Fruit fly (Drosophila melanogaster) whole organism, embryonic: Measurements from ENCODE around the gene CG3587.

Experiments
- Bdp1 ChIP-seq: fragments of 200-800 bp; sonication (Bioruptor generic); optimal IDR thresholded peaks from 3 replicates; lab custom pipeline; 2016; ENCODE audit warnings: missing biosample characterization, missing genetic modification characterization
- Blimp-1 ChIP-seq: fragments of 200-800 bp; sonication (Bioruptor generic); optimal IDR thresholded peaks from 3 replicates; lab custom pipeline; 2018; ENCODE audit warnings: missing biosample characterization, missing genetic modification characterization, mild to moderate bottlenecking, moderate library complexity, missing genetic modification reagents
- Bteb2 ChIP-seq: fragments of 200-800 bp; sonication (Bioruptor generic); optimal IDR thresholded peaks from 2 replicates; lab custom pipeline; 2016; ENCODE audit warnings: missing biosample characterization, missing genetic modification characterization
- CG10979 ChIP-seq: fragments of 200-800 bp; sonication (Bioruptor generic); optimal IDR thresholded peaks from 2 replicates; lab custom pipeline; 2018; ENCODE audit warnings: missing biosample characterization, mild to moderate bottlenecking, missing genetic modification characterization, moderate library complexity
- CG1647 ChIP-seq: fragments of 200-800 bp; sonication (Bioruptor generic); optimal IDR thresholded peaks from 3 replicates; lab custom pipeline; 2016; ENCODE audit warnings: missing biosample characterization, missing genetic modification characterization
- CG17359 ChIP-seq: fragments of 200-800 bp; sonication (Bioruptor generic); optimal IDR thresholded peaks from 3 replicates; lab custom pipeline; 2018; ENCODE audit warnings: missing biosample characterization, mild to moderate bottlenecking, missing genetic modification characterization, moderate library complexity
- CG17802 ChIP-seq: fragments of 200-800 bp; sonication (Bioruptor generic); optimal IDR thresholded peaks from 2 replicates; lab custom pipeline; 2018; ENCODE audit warnings: missing biosample characterization, mild to moderate bottlenecking, missing genetic modification characterization, moderate library complexity
- CG30403 ChIP-seq: fragments of 200-800 bp; sonication (Bioruptor generic); optimal IDR thresholded peaks from 3 replicates; lab custom pipeline; 2016; ENCODE audit warnings: missing biosample characterization, missing genetic modification characterization
- CG3065 ChIP-seq: fragments of 200-800 bp; sonication (Bioruptor generic); optimal IDR thresholded peaks from 2 replicates; lab custom pipeline; 2016; ENCODE audit warnings: missing biosample characterization, missing genetic modification characterization
- CG33213 ChIP-seq: fragments of 200-800 bp; sonication (Bioruptor generic); optimal IDR thresholded peaks from 3 replicates; lab custom pipeline; 2016; ENCODE audit warnings: missing biosample characterization, missing genetic modification characterization
- CG4730 ChIP-seq: fragments of 200-800 bp; sonication (Bioruptor generic); IDR thresholded peaks from 2 replicates; pipeline ENCODE4 v1.3.6; 2022; ENCODE audit warnings: missing biosample characterization, missing genetic modification characterization
- CG5953 ChIP-seq: fragments of 200-800 bp; sonication (Bioruptor generic); IDR thresholded peaks from 2 replicates; pipeline ENCODE4 v1.3.6; 2022; ENCODE audit warnings: missing biosample characterization, missing genetic modification characterization
- CG6654 ChIP-seq: fragments of 200-800 bp; sonication (Bioruptor generic); optimal IDR thresholded peaks from 2 replicates; lab custom pipeline; 2017; ENCODE audit warnings: missing biosample characterization, mild to moderate bottlenecking, missing genetic modification characterization
- CG6689 ChIP-seq: fragments of 200-800 bp; sonication (Bioruptor generic); IDR thresholded peaks from 2 replicates; pipeline ENCODE4 v1.3.6; 2022; ENCODE audit warnings: missing biosample characterization, missing genetic modification characterization
- CG6765 ChIP-seq: fragments of 200-800 bp; sonication (Bioruptor generic); optimal IDR thresholded peaks from 3 replicates; lab custom pipeline; 2017; ENCODE audit warnings: missing biosample characterization, mild to moderate bottlenecking, missing genetic modification characterization
- CG7556 ChIP-seq: fragments of 200-800 bp; sonication (Bioruptor generic); optimal IDR thresholded peaks from 2 replicates; lab custom pipeline; 2017; ENCODE audit warnings: missing biosample characterization, mild to moderate bottlenecking, missing genetic modification characterization
- CG7839 ChIP-seq: fragments of 200-800 bp; sonication (Bioruptor generic); optimal IDR thresholded peaks from 3 replicates; lab custom pipeline; 2018; ENCODE audit warnings: missing biosample characterization, mild to moderate bottlenecking, missing genetic modification characterization, moderate library complexity
- CG8765 ChIP-seq: fragments of 200-800 bp; sonication (Bioruptor generic); IDR thresholded peaks from 2 replicates; pipeline ENCODE4 v1.3.6; 2022; ENCODE audit warnings: missing biosample characterization, missing genetic modification characterization
- CoRest ChIP-seq: fragments of 200-800 bp; sonication (Bioruptor generic); optimal IDR thresholded peaks from 3 replicates; lab custom pipeline; 2018; ENCODE audit warnings: missing biosample characterization, mild to moderate bottlenecking, missing genetic modification characterization, moderate library complexity
- Dfd ChIP-seq, 2 experiments: fragments of >200 bp; optimal IDR thresholded peaks; 2 replicates each; lab custom pipeline; 2017; ENCODE audit warnings: missing biosample characterization in 2 of 2, missing genetic modification characterization in 2 of 2
- Dref ChIP-seq: fragments of 200-800 bp; sonication (Bioruptor generic); IDR thresholded peaks from 2 replicates; pipeline ENCODE4 v1.3.6; 2022; ENCODE audit warnings: missing biosample characterization, missing genetic modification characterization
- Fer2 ChIP-seq: fragments of 200-800 bp; sonication (Bioruptor generic); optimal IDR thresholded peaks from 2 replicates; lab custom pipeline; 2018; ENCODE audit warnings: missing biosample characterization, mild to moderate bottlenecking, missing genetic modification characterization, moderate library complexity
- Jarid2 ChIP-seq: fragments of 200-800 bp; sonication (Bioruptor generic); optimal IDR thresholded peaks from 3 replicates; lab custom pipeline; 2017; ENCODE audit warnings: mild to moderate bottlenecking, missing biosample characterization, missing genetic modification reagents, missing genetic modification characterization
- MTF-1 ChIP-seq: fragments of 200-800 bp; sonication (Bioruptor generic); optimal IDR thresholded peaks from 2 replicates; lab custom pipeline; 2018; ENCODE audit warnings: missing biosample characterization, mild to moderate bottlenecking, missing genetic modification characterization, borderline replicate concordance
- NK7.1 ChIP-seq: fragments of 200-800 bp; sonication (Bioruptor generic); optimal IDR thresholded peaks from 3 replicates; lab custom pipeline; 2016; ENCODE audit warnings: missing biosample characterization, missing genetic modification characterization
- Nf-YA ChIP-seq: fragments of 200-800 bp; sonication (Bioruptor generic); IDR thresholded peaks from 2 replicates; pipeline ENCODE4 v1.3.6; 2022; ENCODE audit warnings: missing biosample characterization, missing genetic modification characterization
- Opbp ChIP-seq: fragments of 200-800 bp; sonication (Bioruptor generic); IDR thresholded peaks from 3 replicates; pipeline ENCODE4 v1.3.6; 2022; ENCODE audit warnings: missing biosample characterization, missing genetic modification characterization; ENCODE audit not compliant: partially characterized antibody
- Rfx ChIP-seq: fragments of 200-800 bp; sonication (Bioruptor generic); IDR thresholded peaks from 2 replicates; pipeline ENCODE4 v1.3.6; 2022; ENCODE audit warnings: missing biosample characterization, missing genetic modification characterization
- Rx ChIP-seq: fragments of 200-800 bp; sonication (Bioruptor generic); IDR thresholded peaks from 2 replicates; pipeline ENCODE4 v1.3.6; 2022; ENCODE audit warnings: missing biosample characterization, missing genetic modification characterization
- amos ChIP-seq: fragments of 200-800 bp; sonication (Bioruptor generic); IDR thresholded peaks from 2 replicates; pipeline ENCODE4 v1.3.6; 2022; ENCODE audit warnings: missing biosample characterization, missing genetic modification characterization; ENCODE audit not compliant: partially characterized antibody
- bbx ChIP-seq: fragments of 200-800 bp; sonication (Bioruptor generic); IDR thresholded peaks from 2 replicates; pipeline ENCODE4 v1.3.6; 2022; ENCODE audit warnings: missing biosample characterization, missing genetic modification characterization; ENCODE audit not compliant: partially characterized antibody
- br ChIP-seq: fragments of >200 bp; optimal IDR thresholded peaks from 2 replicates; lab custom pipeline; 2017
- cas ChIP-seq: fragments of 200-800 bp; sonication (Bioruptor generic); IDR thresholded peaks from 2 replicates; pipeline ENCODE4 v1.3.6; 2022; ENCODE audit warnings: missing biosample characterization, missing genetic modification characterization
- cato ChIP-seq: fragments of 200-800 bp; sonication (Bioruptor generic); optimal IDR thresholded peaks from 2 replicates; lab custom pipeline; 2016; ENCODE audit warnings: missing biosample characterization, missing genetic modification characterization, borderline replicate concordance
- dmrt11E ChIP-seq: fragments of 200-800 bp; sonication (Bioruptor generic); optimal IDR thresholded peaks from 3 replicates; lab custom pipeline; 2018; ENCODE audit warnings: missing biosample characterization, mild to moderate bottlenecking, missing genetic modification characterization, moderate library complexity
- ems ChIP-seq: fragments of 200-800 bp; sonication (Bioruptor generic); optimal IDR thresholded peaks from 3 replicates; lab custom pipeline; 2016; ENCODE audit warnings: missing biosample characterization, missing genetic modification characterization
- gcm2 ChIP-seq: fragments of 200-800 bp; sonication (Bioruptor generic); optimal IDR thresholded peaks from 2 replicates; lab custom pipeline; 2016; ENCODE audit warnings: missing biosample characterization, missing genetic modification characterization
- gem ChIP-seq: fragments of 200-800 bp; sonication (Bioruptor generic); optimal IDR thresholded peaks from 2 replicates; lab custom pipeline; 2019; ENCODE audit warnings: missing biosample characterization, mild to moderate bottlenecking, missing genetic modification characterization, moderate library complexity
- gsb-n ChIP-seq: fragments of 200-800 bp; sonication (Bioruptor generic); optimal IDR thresholded peaks from 3 replicates; lab custom pipeline; 2018; ENCODE audit warnings: missing biosample characterization, mild to moderate bottlenecking, missing genetic modification characterization
- lov ChIP-seq, 2 experiments: fragments of 200-800 bp in 1 of 2; fragments of >200 bp in 1 of 2; sonication (Bioruptor generic) in 1 of 2; IDR thresholded peaks in 1 of 2; optimal IDR thresholded peaks in 1 of 2; 2 replicates in 1 of 2; 3 replicates in 1 of 2; pipeline versions ENCODE4 v1.3.6 to Lab custom; 2017 to 2022; ENCODE audit warnings: missing biosample characterization in 1 of 2, missing genetic modification characterization in 1 of 2
- onecut ChIP-seq: fragments of 200-800 bp; sonication (Bioruptor generic); IDR thresholded peaks from 2 replicates; pipeline ENCODE4 v1.3.6; 2022; ENCODE audit warnings: missing biosample characterization, missing genetic modification characterization
- p53 ChIP-seq: fragments of 200-800 bp; sonication (Bioruptor generic); optimal IDR thresholded peaks from 2 replicates; lab custom pipeline; 2016; ENCODE audit warnings: missing biosample characterization, missing genetic modification characterization
- run ChIP-seq: fragments of 200-800 bp; sonication (Bioruptor generic); optimal IDR thresholded peaks from 3 replicates; lab custom pipeline; 2018; ENCODE audit warnings: missing biosample characterization, mild to moderate bottlenecking, missing genetic modification characterization
- so ChIP-seq: fragments of 200-800 bp; sonication (Bioruptor generic); IDR thresholded peaks from 3 replicates; pipeline ENCODE4 v1.3.6; 2022; ENCODE audit warnings: missing biosample characterization, missing genetic modification characterization
- sqz ChIP-seq: fragments of 200-800 bp; sonication (Bioruptor generic); optimal IDR thresholded peaks from 3 replicates; lab custom pipeline; 2018; ENCODE audit warnings: missing biosample characterization, mild to moderate bottlenecking, missing genetic modification characterization
- sr ChIP-seq: fragments of 200-800 bp; sonication (Bioruptor generic); IDR thresholded peaks from 3 replicates; pipeline ENCODE4 v1.3.6; 2022; ENCODE audit warnings: missing biosample characterization, missing genetic modification characterization
- ssp ChIP-seq: fragments of 200-800 bp; sonication (Bioruptor generic); IDR thresholded peaks from 2 replicates; pipeline ENCODE4 v1.3.6; 2022; ENCODE audit warnings: missing biosample characterization, missing genetic modification characterization
- toy ChIP-seq: fragments of 200-800 bp; sonication (Bioruptor generic); IDR thresholded peaks from 2 replicates; pipeline ENCODE4 v1.3.6; 2022; ENCODE audit warnings: missing biosample characterization, missing genetic modification characterization
- usp ChIP-seq: fragments of >200 bp; optimal IDR thresholded peaks from 2 replicates; lab custom pipeline; 2017; ENCODE audit warnings: missing biosample characterization, missing genetic modification characterization
- vvl ChIP-seq: fragments of 200-800 bp; sonication (Bioruptor generic); IDR thresholded peaks from 2 replicates; pipeline ENCODE4 v1.3.6; 2022; ENCODE audit warnings: missing biosample characterization, missing genetic modification characterization

CG3587 gene

DNA sequence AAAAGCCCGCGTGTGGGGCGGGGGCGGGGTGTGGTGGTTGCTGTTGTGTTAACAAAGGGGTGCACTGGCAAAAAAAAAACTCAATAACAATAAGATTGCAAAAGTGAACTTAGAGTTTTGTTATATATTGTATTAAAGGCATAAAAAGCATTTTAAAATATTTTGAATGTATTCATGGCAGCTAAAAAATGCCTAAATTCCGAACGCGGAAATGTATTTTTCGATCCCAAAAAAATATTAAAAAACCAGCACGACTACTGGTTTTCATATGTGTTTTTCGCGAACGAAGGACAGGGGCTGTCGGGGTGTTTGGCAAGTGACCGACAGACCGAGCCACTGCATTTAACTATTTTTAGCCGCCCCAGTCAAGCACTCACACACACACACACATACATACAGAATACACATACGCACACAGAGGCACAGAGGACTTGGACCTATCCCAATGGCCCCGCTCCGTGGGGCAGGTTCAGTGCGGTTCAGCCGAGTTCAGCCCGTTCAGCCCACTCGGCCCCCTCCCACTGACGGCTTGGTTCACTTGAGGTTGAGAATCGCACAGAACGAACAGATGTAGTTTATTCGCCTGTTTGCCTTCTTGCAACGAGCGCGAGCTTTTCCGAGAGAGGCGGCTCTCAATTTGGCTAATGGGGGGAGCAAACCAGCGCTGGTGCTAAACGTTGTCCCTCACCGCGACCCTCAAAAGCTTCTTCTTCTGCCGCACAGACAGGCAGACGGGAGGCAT is 26.8 kb downstream of the CG3587 start (continued):
- TF ChIP-seq NK7.1 (GFP tag; lab: Kevin White, UChicago) (no peak), CG10979 (tag; lab: Kevin White, UChicago) (no peak), Jarid2 (no peak), Rx (GFP tag; lab: Robert Waterston, UW) (no peak), MTF-1 (no peak), run (no peak), Opbp (GFP tag; lab: Robert Waterston, UW) (no peak), CG6689 (GFP tag; lab: Robert Waterston, UW) (0 out of 2 replicates have a peak, but pooled peaks have one; percentile 12), p53 (GFP tag; lab: Kevin White, UChicago) (no peak), CG3065 (GFP tag; lab: Kevin White, UChicago) (no peak), so (GFP tag; lab: Robert Waterston, UW) (no peak), CG30403 (GFP tag; lab: Kevin White, UChicago) (peak; percentile 0), Fer2 (tag; lab: Kevin White, UChicago) (no peak), gsb-n (tag; lab: Kevin White, UChicago) (no peak), CG6765 (GFP tag; lab: Kevin White, UChicago) (no peak), gem (tag; lab: Kevin White, UChicago) (peak; percentile 44), Bdp1 (GFP tag; lab: Kevin White, UChicago) (no peak), bbx (GFP tag; lab: Robert Waterston, UW) (no peak), usp (no peak), Bteb2 (GFP tag; lab: Kevin White, UChicago) (no peak), Dref (GFP tag; lab: Robert Waterston, UW) (no peak), CG8765 (GFP tag; lab: Robert Waterston, UW) (no peak), onecut (GFP tag; lab: Robert Waterston, UW) (peak; percentile 46; the same call in 1 of the 2 replicates), gcm2 (GFP tag; lab: Kevin White, UChicago) (no peak), CG6654 (GFP tag; lab: Kevin White, UChicago) (peak; percentile 6), Rfx (GFP tag; lab: Robert Waterston, UW) (no peak), CG17359 (tag; lab: Kevin White, UChicago) (no peak), CG7556 (peak; percentile 5), dmrt11E (tag; lab: Kevin White, UChicago) (no peak), amos (GFP tag; lab: Robert Waterston, UW) (no peak), vvl (GFP tag; lab: Robert Waterston, UW) (no peak), ems (GFP tag; lab: Kevin White, UChicago) (no peak), CG5953 (GFP tag; lab: Robert Waterston, UW) (no peak), cato (GFP tag; lab: Kevin White, UChicago) (no peak), CG7839 (tag; lab: Kevin White, UChicago) (peak; percentile 12), CG4730 (GFP tag; lab: Robert Waterston, UW) (no peak), cas (GFP tag; lab: Robert Waterston, UW) (no peak), CG1647 (GFP tag; lab: Kevin White, UChicago) (no peak), CG17802 (no peak), lov (optimal IDR thresholded peaks at IDR 0.05; lab: Kevin White, UChicago) (no peak), lov (GFP tag; IDR thresholded peaks at IDR 0.05; lab: Robert Waterston, UW) (no peak), sr (GFP tag; lab: Robert Waterston, UW) (0 out of 3 replicates have a peak, but pooled peaks have one; percentile 37), Nf-YA (GFP tag; lab: Robert Waterston, UW) (no peak), toy (GFP tag; lab: Robert Waterston, UW) (no peak), ssp (GFP tag; lab: Robert Waterston, UW) (no peak), sqz (GFP tag; lab: Kevin White, UChicago) (no peak), Dfd (GFP tag; optimal IDR thresholded peaks at IDR 0.05; lab: Kevin White, UChicago) (no peak), CG33213 (GFP tag; lab: Kevin White, UChicago) (no peak), Blimp-1 (peak; percentile 21), br (no peak), CoRest (tag; lab: Kevin White, UChicago) (no peak)
